Fruit fly (Drosophila melanogaster) whole organism, wandering third instar larva: ENCODE data around the gene CG5645.
A peak's percentile ranks its signal among the peaks of the same experiment; 100 is the strongest.

ENCODE experiments used
- Abd-B ChIP-seq: fragments of >200 bp; optimal IDR thresholded peaks from 2 replicates; lab custom pipeline; 2017; ENCODE audit warnings: missing biosample characterization, missing genetic modification characterization
- CG32264 ChIP-seq: fragments of 200-800 bp; sonication (Bioruptor generic); optimal IDR thresholded peaks from 2 replicates; lab custom pipeline; 2016; ENCODE audit warnings: missing biosample characterization, missing genetic modification characterization
- CG9705 ChIP-seq: fragments of 200-800 bp; sonication (Bioruptor generic); optimal IDR thresholded peaks from 2 replicates; lab custom pipeline; 2018; ENCODE audit warnings: missing biosample characterization, mild to moderate bottlenecking, missing genetic modification characterization
- CrebA ChIP-seq: fragments of 200-800 bp; sonication (Bioruptor generic); optimal IDR thresholded peaks from 2 replicates; lab custom pipeline; 2016; ENCODE audit warnings: missing biosample characterization, mild to moderate bottlenecking, missing genetic modification characterization, borderline replicate concordance
- Dfd ChIP-seq: fragments of >200 bp; optimal IDR thresholded peaks from 2 replicates; lab custom pipeline; 2017; ENCODE audit warnings: missing biosample characterization, missing genetic modification characterization
- Dif ChIP-seq: fragments of 200-275, 200-300 bp; sonication (Bioruptor generic); optimal IDR thresholded peaks from 2 replicates; lab custom pipeline; 2018; ENCODE audit warnings: missing biosample characterization, missing genetic modification characterization; ENCODE audit not compliant: partially characterized antibody
- GATAd ChIP-seq: sonication (Bioruptor generic); optimal IDR thresholded peaks from 2 replicates; lab custom pipeline; 2016; ENCODE audit warnings: missing biosample characterization, missing genetic modification characterization
- HLH106 ChIP-seq: fragments of 200-800 bp; optimal IDR thresholded peaks from 3 replicates; lab custom pipeline; 2019; ENCODE audit warnings: missing biosample characterization, mild to moderate bottlenecking, missing genetic modification characterization, moderate library complexity
- Hnf4 ChIP-seq: fragments of 200-800 bp; sonication (Bioruptor generic); optimal IDR thresholded peaks from 2 replicates; lab custom pipeline; 2016; ENCODE audit warnings: missing biosample characterization, mild to moderate bottlenecking, missing genetic modification characterization
- Hr78 ChIP-seq: fragments of >200 bp; optimal IDR thresholded peaks from 2 replicates; lab custom pipeline; 2017; ENCODE audit warnings: missing biosample characterization, missing genetic modification characterization
- Hr83 ChIP-seq: fragments of 200-300 bp; sonication (Bioruptor generic); optimal IDR thresholded peaks from 2 replicates; lab custom pipeline; 2016; ENCODE audit warnings: missing biosample characterization, mild to moderate bottlenecking, missing genetic modification characterization, moderate library complexity; ENCODE audit not compliant: poor library complexity, severe bottlenecking
- Jra ChIP-seq: sonication (Bioruptor generic); optimal IDR thresholded peaks from 2 replicates; lab custom pipeline; 2016; ENCODE audit warnings: missing biosample characterization, missing genetic modification characterization
- Mio ChIP-seq: sonication (Bioruptor generic); optimal IDR thresholded peaks from 2 replicates; lab custom pipeline; 2016; ENCODE audit warnings: missing biosample characterization, missing genetic modification characterization
- Myc ChIP-seq: fragments of >200 bp; optimal IDR thresholded peaks from 2 replicates; lab custom pipeline; 2017
- N ChIP-seq: fragments of >200 bp; optimal IDR thresholded peaks from 2 replicates; lab custom pipeline; 2018; ENCODE audit warnings: missing biosample characterization, missing external identifiers, missing genetic modification characterization
- OdsH ChIP-seq: fragments of 200-800 bp; sonication (Bioruptor generic); optimal IDR thresholded peaks from 2 replicates; lab custom pipeline; 2016; ENCODE audit warnings: missing biosample characterization, mild to moderate bottlenecking, missing genetic modification characterization
- Rel ChIP-seq, 2 experiments: fragments of 200-800 bp; sonication (Bioruptor generic) in 1 of 2; optimal IDR thresholded peaks; 2 replicates in 1 of 2; 3 replicates in 1 of 2; lab custom pipeline; 2016 to 2019; ENCODE audit warnings: mild to moderate bottlenecking in 2 of 2, missing biosample characterization in 2 of 2, missing genetic modification characterization in 2 of 2, moderate library complexity in 1 of 2
- Sp1 ChIP-seq: fragments of 200-800 bp; sonication (Bioruptor generic); optimal IDR thresholded peaks from 3 replicates; lab custom pipeline; 2019; ENCODE audit warnings: missing biosample characterization, mild to moderate bottlenecking, missing genetic modification characterization, moderate library complexity
- Vsx2 ChIP-seq: fragments of 200-300, 225-300 bp; sonication (Bioruptor generic); optimal IDR thresholded peaks from 2 replicates; lab custom pipeline; 2018; ENCODE audit warnings: missing biosample characterization, missing genetic modification characterization; ENCODE audit not compliant: partially characterized antibody
- br ChIP-seq: fragments of 200-800 bp; sonication (Bioruptor generic); optimal IDR thresholded peaks from 2 replicates; lab custom pipeline; 2016; ENCODE audit warnings: missing biosample characterization, missing genetic modification characterization
- brk ChIP-seq: fragments of 200-800 bp; sonication (Bioruptor generic); optimal IDR thresholded peaks from 2 replicates; lab custom pipeline; 2016; ENCODE audit warnings: missing biosample characterization, mild to moderate bottlenecking, missing genetic modification characterization
- dl ChIP-seq, 2 experiments: fragments of 175-275, 200-275 bp in 1 of 2; fragments of 200-275 bp in 1 of 2; sonication (Bioruptor generic); optimal IDR thresholded peaks; lab custom pipeline; 2018; ENCODE audit warnings: mild to moderate bottlenecking in 2 of 2, missing biosample characterization in 2 of 2, missing genetic modification characterization in 2 of 2, moderate library complexity in 2 of 2; ENCODE audit not compliant: partially characterized antibody in 2 of 2, insufficient read depth in 1 of 2
- dmrt93B ChIP-seq: fragments of 200-800 bp; sonication (Bioruptor generic); optimal IDR thresholded peaks from 2 replicates; lab custom pipeline; 2018; ENCODE audit warnings: missing biosample characterization, mild to moderate bottlenecking, missing genetic modification characterization
- dsf ChIP-seq: sonication (Bioruptor generic); optimal IDR thresholded peaks from 2 replicates; lab custom pipeline; 2016; ENCODE audit warnings: missing biosample characterization, missing genetic modification characterization, borderline replicate concordance
- ey ChIP-seq: fragments of 200-800 bp; sonication (Bioruptor generic); optimal IDR thresholded peaks from 2 replicates; lab custom pipeline; 2016; ENCODE audit warnings: missing biosample characterization, missing genetic modification characterization
- foxo ChIP-seq, 2 experiments: fragments of 200-800 bp; sonication (Bioruptor generic); optimal IDR thresholded peaks; 2 replicates in 1 of 2; 3 replicates in 1 of 2; lab custom pipeline; 2016 to 2017; ENCODE audit warnings: missing biosample characterization in 2 of 2, missing genetic modification characterization in 2 of 2
- fru ChIP-seq: fragments of 200-800 bp; sonication (Bioruptor generic); optimal IDR thresholded peaks from 3 replicates; lab custom pipeline; 2016; ENCODE audit warnings: missing biosample characterization, mild to moderate bottlenecking, missing genetic modification characterization
- h ChIP-seq: fragments of 200-800 bp; sonication (Bioruptor generic); optimal IDR thresholded peaks from 3 replicates; lab custom pipeline; 2016; ENCODE audit warnings: missing biosample characterization, mild to moderate bottlenecking, missing genetic modification characterization
- jim ChIP-seq: fragments of 175-275, 200-325 bp; sonication (Bioruptor generic); optimal IDR thresholded peaks from 2 replicates; lab custom pipeline; 2016; ENCODE audit warnings: missing biosample characterization, mild to moderate bottlenecking, missing genetic modification characterization
- lola ChIP-seq: fragments of >200 bp; optimal IDR thresholded peaks from 2 replicates; lab custom pipeline; 2017; ENCODE audit warnings: missing biosample characterization, missing genetic modification characterization
- pan ChIP-seq: fragments of >200 bp; optimal IDR thresholded peaks from 2 replicates; lab custom pipeline; 2017
- psq ChIP-seq: fragments of 200-800 bp; sonication (Bioruptor generic); optimal IDR thresholded peaks from 3 replicates; lab custom pipeline; 2017; ENCODE audit warnings: missing biosample characterization, mild to moderate bottlenecking, missing genetic modification characterization, moderate library complexity
- rgr ChIP-seq: fragments of 200-800 bp; sonication (Bioruptor generic); optimal IDR thresholded peaks from 3 replicates; lab custom pipeline; 2016; ENCODE audit warnings: missing biosample characterization, mild to moderate bottlenecking, missing genetic modification characterization
- sage ChIP-seq: fragments of 200-800 bp; sonication (Bioruptor generic); optimal IDR thresholded peaks from 2 replicates; lab custom pipeline; 2016; ENCODE audit warnings: missing biosample characterization, mild to moderate bottlenecking, missing genetic modification characterization
- sv ChIP-seq: fragments of 200-800 bp; sonication (Bioruptor generic); optimal IDR thresholded peaks from 3 replicates; lab custom pipeline; 2016; ENCODE audit warnings: missing biosample characterization, missing genetic modification characterization
- tai ChIP-seq: sonication (Bioruptor generic); optimal IDR thresholded peaks from 2 replicates; lab custom pipeline; 2016; ENCODE audit warnings: missing biosample characterization, missing genetic modification characterization
- usp ChIP-seq: fragments of >200 bp; optimal IDR thresholded peaks from 2 replicates; lab custom pipeline; 2017; ENCODE audit warnings: missing biosample characterization, missing genetic modification characterization
- woc ChIP-seq: sonication (Bioruptor generic); optimal IDR thresholded peaks from 2 replicates; lab custom pipeline; 2016; ENCODE audit warnings: missing biosample characterization, mild to moderate bottlenecking, missing genetic modification characterization

The CG5645 gene

dm6 chr3L:12136630-12137029, at the start of gene CG5645, which contains the start of gene Atg12:
CG5645 (minus strand) TSS chr3L:12136706.
Atg12 (plus strand) TSS chr3L:12136967.
- TF ChIP-seq GATAd (GFP tag; lab: Kevin White, UChicago) (no peak), woc (GFP tag; lab: Kevin White, UChicago) (peak; percentile 76), dl (GFP tag; optimal IDR thresholded peaks at IDR 0.05; lab: Kevin White, UChicago; ENCODE audit: insufficient read depth in 1 of 2, partially characterized antibody in 2 of 2) (no peak), OdsH (GFP tag; lab: Kevin White, UChicago) (peak; percentile 65), dsf (GFP tag; lab: Kevin White, UChicago) (peak; percentile 46), foxo (GFP tag; optimal IDR thresholded peaks at IDR 0.05; lab: Kevin White, UChicago) (peak in 1 of 2 experiments; percentile 83), ey (GFP tag; lab: Kevin White, UChicago) (peak; percentile 46), HLH106 (tag; lab: Kevin White, UChicago) (peak; percentile 67), sage (GFP tag; lab: Kevin White, UChicago) (no peak), brk (GFP tag; lab: Kevin White, UChicago) (peak; percentile 71), CG32264 (GFP tag; lab: Kevin White, UChicago) (peak; percentile 13), Dfd (GFP tag; lab: Kevin White, UChicago) (no peak), sv (GFP tag; lab: Kevin White, UChicago) (no peak), usp (no peak), Hnf4 (GFP tag; lab: Kevin White, UChicago) (peak; percentile 81), dmrt93B (GFP tag; lab: Kevin White, UChicago) (no peak), jim (GFP tag; lab: Kevin White, UChicago) (no peak), Hr78 (GFP tag; lab: Kevin White, UChicago) (no peak), CG9705 (GFP tag; lab: Kevin White, UChicago) (peak; percentile 76), CrebA (GFP tag; lab: Kevin White, UChicago) (no peak), Dif (GFP tag; lab: Kevin White, UChicago) (no peak), pan (lab: Kevin White, UChicago) (no peak), Abd-B (no peak), fru (GFP tag; lab: Kevin White, UChicago) (peak; percentile 69), Hr83 (GFP tag; lab: Kevin White, UChicago) (no peak), psq (GFP tag; lab: Kevin White, UChicago) (peak; percentile 48), Mio (GFP tag; lab: Kevin White, UChicago) (no peak), lola (GFP tag; lab: Kevin White, UChicago) (no peak), Vsx2 (GFP tag; lab: Kevin White, UChicago) (no peak), Rel (GFP tag; optimal IDR thresholded peaks at IDR 0.05; lab: Kevin White, UChicago) (no peak), Rel (tag; optimal IDR thresholded peaks at IDR 0.05; lab: Kevin White, UChicago) (peak; percentile 43), Jra (GFP tag; lab: Kevin White, UChicago) (peak; percentile 79), rgr (GFP tag; lab: Kevin White, UChicago) (peak; percentile 74), Sp1 (GFP tag; lab: Kevin White, UChicago) (peak; percentile 46), N (GFP tag; lab: Kevin White, UChicago) (no peak), tai (GFP tag; lab: Kevin White, UChicago) (no peak), Myc (lab: Kevin White, UChicago) (no peak), br (GFP tag; lab: Kevin White, UChicago) (peak; percentile 36), h (GFP tag; lab: Kevin White, UChicago) (peak; percentile 84)
- TF ChIP-seq, all 38 proteins: peak for 18

dm6 chr3L:12185336-12185735, 48.8 kb upstream of the CG5645 start:
- TF ChIP-seq foxo (GFP tag; optimal IDR thresholded peaks at IDR 0.05; lab: Kevin White, UChicago) (no peak), sv (GFP tag; lab: Kevin White, UChicago) (no peak), Rel (GFP tag; optimal IDR thresholded peaks at IDR 0.05; lab: Kevin White, UChicago) (no peak), Rel (tag; optimal IDR thresholded peaks at IDR 0.05; lab: Kevin White, UChicago) (peak; percentile 52)
- TF ChIP-seq, all 38 proteins: peak for 1
